Worm (Caenorhabditis elegans): ENCODE data around the gene mbk-1.

ce11 chrX:14804706-14805105 is 19.6 kb downstream of the mbk-1 start:
- TF ChIP-seq him-1 (tag; optimal IDR thresholded peaks at IDR 0.05) (no peak), W03F9.2 (tag; optimal IDR thresholded peaks at IDR 0.05) (no peak), dao-5 (tag; optimal IDR thresholded peaks at IDR 0.05) (no peak)
